Fruit fly (Drosophila melanogaster) S2 (cell line): ENCODE measurements around the gene Prp6.

ENCODE experiments used
- CG8478 ChIP-seq: fragments of >200 bp; optimal IDR thresholded peaks from 2 replicates; lab custom pipeline; 2018
- CTCF ChIP-seq, 2 experiments: fragments of >200 bp; optimal IDR thresholded peaks; 2 replicates each; lab custom pipeline; 2018

- no peak for TF ChIP-seq CG8478 (lab: Kevin White, UChicago)
- no peak for TF ChIP-seq CTCF (optimal IDR thresholded peaks at IDR 0.05; lab: Kevin White, UChicago)
These were observed 37.7 kb upstream of the Prp6 start, which contains the start of gene Dysb for dm6 chr3L:18867521-18867920.
